Fruit fly (Drosophila melanogaster) whole organism, prepupa: ENCODE results near the gene CG31100.

Source experiments
- Blimp-1 ChIP-seq: fragments of 200-800 bp; sonication (Bioruptor generic); optimal IDR thresholded peaks from 3 replicates; lab custom pipeline; 2017; ENCODE audit warnings: missing biosample characterization, missing genetic modification characterization, mild to moderate bottlenecking, moderate library complexity, missing genetic modification reagents
- CG10669 ChIP-seq: fragments of 200-800 bp; sonication (Bioruptor generic); optimal IDR thresholded peaks from 3 replicates; lab custom pipeline; 2018; ENCODE audit warnings: missing biosample characterization, mild to moderate bottlenecking, missing genetic modification characterization, moderate library complexity
- CG11294 ChIP-seq: fragments of 200-800 bp; sonication (Bioruptor generic); IDR thresholded peaks from 2 replicates; pipeline ENCODE4 v1.3.6; 2022; ENCODE audit warnings: missing biosample characterization, missing genetic modification characterization
- CG11762 ChIP-seq: fragments of 200-800 bp; sonication (Bioruptor generic); optimal IDR thresholded peaks from 3 replicates; lab custom pipeline; 2016; ENCODE audit warnings: missing biosample characterization, missing genetic modification characterization; ENCODE audit not compliant: insufficient read depth
- CG11902 ChIP-seq: fragments of 200-800 bp; sonication (Bioruptor generic); optimal IDR thresholded peaks from 3 replicates; lab custom pipeline; 2016; ENCODE audit warnings: missing biosample characterization, missing genetic modification characterization
- CG15336 ChIP-seq: fragments of 200-800 bp; sonication (Bioruptor generic); IDR thresholded peaks from 2 replicates; pipeline ENCODE4 v1.3.6; 2022; ENCODE audit warnings: missing biosample characterization, missing genetic modification characterization
- CG1621 ChIP-seq: fragments of 200-800 bp; sonication (Bioruptor generic); optimal IDR thresholded peaks from 3 replicates; lab custom pipeline; 2018; ENCODE audit warnings: missing biosample characterization, mild to moderate bottlenecking, missing genetic modification characterization
- CG31627 ChIP-seq: fragments of 200-800 bp; sonication (Bioruptor generic); optimal IDR thresholded peaks from 3 replicates; lab custom pipeline; 2016; ENCODE audit warnings: missing biosample characterization, missing genetic modification characterization
- CG32006 ChIP-seq: fragments of 200-800 bp; sonication (Bioruptor generic); optimal IDR thresholded peaks from 3 replicates; lab custom pipeline; 2017; ENCODE audit warnings: missing biosample characterization, mild to moderate bottlenecking, missing genetic modification characterization
- CG34406 ChIP-seq: fragments of 200-800 bp; sonication (Bioruptor generic); optimal IDR thresholded peaks from 3 replicates; lab custom pipeline; 2016; ENCODE audit warnings: missing biosample characterization, missing genetic modification characterization
- CG3919 ChIP-seq: fragments of 200-800 bp; sonication (Bioruptor generic); optimal IDR thresholded peaks from 3 replicates; lab custom pipeline; 2016; ENCODE audit warnings: missing biosample characterization, missing genetic modification characterization
- CG4318 ChIP-seq: fragments of 200-800 bp; sonication (Bioruptor generic); optimal IDR thresholded peaks from 3 replicates; lab custom pipeline; 2017; ENCODE audit warnings: missing biosample characterization, mild to moderate bottlenecking, missing genetic modification characterization
- CG6163 ChIP-seq: fragments of 200-800 bp; sonication (Bioruptor generic); IDR thresholded peaks from 3 replicates; pipeline ENCODE4 v1.3.6; 2022; ENCODE audit warnings: missing biosample characterization, missing genetic modification characterization
- CG6276 ChIP-seq: fragments of 200-800 bp; sonication (Bioruptor generic); optimal IDR thresholded peaks from 2 replicates; lab custom pipeline; 2017; ENCODE audit warnings: missing biosample characterization, mild to moderate bottlenecking, missing genetic modification characterization
- CG6808 ChIP-seq: fragments of 200-800 bp; sonication (Bioruptor generic); optimal IDR thresholded peaks from 3 replicates; lab custom pipeline; 2017; ENCODE audit warnings: missing biosample characterization, missing genetic modification characterization, mild to moderate bottlenecking, moderate library complexity, missing genetic modification reagents
- CG6854 ChIP-seq: fragments of 200-800 bp; sonication (Bioruptor generic); optimal IDR thresholded peaks from 2 replicates; lab custom pipeline; 2017; ENCODE audit warnings: missing biosample characterization, mild to moderate bottlenecking, missing genetic modification characterization
- CG7368 ChIP-seq: fragments of 200-800 bp; sonication (Bioruptor generic); optimal IDR thresholded peaks from 3 replicates; lab custom pipeline; 2016; ENCODE audit warnings: missing biosample characterization, missing genetic modification characterization
- CG8319 ChIP-seq: fragments of 200-800 bp; sonication (Bioruptor generic); optimal IDR thresholded peaks from 3 replicates; lab custom pipeline; 2016; ENCODE audit warnings: missing biosample characterization, missing genetic modification characterization
- CG9139 ChIP-seq: fragments of 200-800 bp; sonication (Bioruptor generic); optimal IDR thresholded peaks from 3 replicates; lab custom pipeline; 2017; ENCODE audit warnings: missing biosample characterization, mild to moderate bottlenecking, missing genetic modification characterization
- Eip75B ChIP-seq: fragments of 200-800 bp; sonication (Bioruptor generic); optimal IDR thresholded peaks from 3 replicates; lab custom pipeline; 2016; ENCODE audit warnings: missing biosample characterization, missing genetic modification characterization
- Eip78C ChIP-seq: fragments of 200-800 bp; sonication (Bioruptor generic); peaks from one replicate; lab custom pipeline; 2016; ENCODE audit warnings: missing biosample characterization, missing genetic modification characterization
- Eip93F ChIP-seq: fragments of 200-800 bp; sonication (Bioruptor generic); optimal IDR thresholded peaks from 2 replicates; lab custom pipeline; 2016; ENCODE audit warnings: missing biosample characterization, mild to moderate bottlenecking, missing genetic modification characterization
- Ets21C ChIP-seq: fragments of 200-800 bp; sonication (Bioruptor generic); optimal IDR thresholded peaks from 3 replicates; lab custom pipeline; 2016; ENCODE audit warnings: missing biosample characterization, missing genetic modification characterization
- Ets96B ChIP-seq: fragments of 200-800 bp; optimal IDR thresholded peaks from 2 replicates; lab custom pipeline; 2019; ENCODE audit warnings: missing biosample characterization, mild to moderate bottlenecking, missing genetic modification characterization, moderate library complexity
- Hr38 ChIP-seq: sonication (Bioruptor generic); optimal IDR thresholded peaks from 2 replicates; lab custom pipeline; 2016; ENCODE audit warnings: missing biosample characterization, missing genetic modification characterization
- Hr39 ChIP-seq: fragments of 200-800 bp; sonication (Bioruptor generic); optimal IDR thresholded peaks from 2 replicates; lab custom pipeline; 2016; ENCODE audit warnings: missing biosample characterization, missing genetic modification characterization
- Hr4 ChIP-seq: fragments of 200-800 bp; sonication (Bioruptor generic); optimal IDR thresholded peaks from 3 replicates; lab custom pipeline; 2016; ENCODE audit warnings: missing biosample characterization, missing genetic modification characterization
- Met ChIP-seq: fragments of 200-800 bp; sonication (Bioruptor generic); optimal IDR thresholded peaks from 3 replicates; lab custom pipeline; 2016; ENCODE audit warnings: missing biosample characterization, missing genetic modification characterization
- OdsH ChIP-seq: fragments of 200-800 bp; sonication (Bioruptor generic); optimal IDR thresholded peaks from 3 replicates; lab custom pipeline; 2016; ENCODE audit warnings: missing biosample characterization, missing genetic modification characterization
- Sox15 ChIP-seq: fragments of 200-800 bp; sonication (Bioruptor generic); optimal IDR thresholded peaks from 3 replicates; lab custom pipeline; 2016; ENCODE audit warnings: missing biosample characterization, missing genetic modification characterization
- achi ChIP-seq: fragments of 200-800 bp; sonication (Bioruptor generic); optimal IDR thresholded peaks from 3 replicates; lab custom pipeline; 2016; ENCODE audit warnings: missing biosample characterization, missing genetic modification characterization
- acj6 ChIP-seq: fragments of 200-800 bp; sonication (Bioruptor generic); optimal IDR thresholded peaks from 3 replicates; lab custom pipeline; 2016; ENCODE audit warnings: missing biosample characterization, missing genetic modification characterization
- dsx ChIP-seq: fragments of 200-800 bp; optimal IDR thresholded peaks from 3 replicates; lab custom pipeline; 2019; ENCODE audit warnings: missing biosample characterization, mild to moderate bottlenecking, missing genetic modification characterization, moderate library complexity; ENCODE audit not compliant: poor library complexity, severe bottlenecking
- eg ChIP-seq: fragments of 200-800 bp; sonication (Bioruptor generic); IDR thresholded peaks from 3 replicates; pipeline ENCODE4 v1.3.6; 2022; ENCODE audit warnings: missing biosample characterization, missing genetic modification characterization
- lz ChIP-seq: fragments of 200-800 bp; sonication (Bioruptor generic); optimal IDR thresholded peaks from 3 replicates; lab custom pipeline; 2016; ENCODE audit warnings: missing biosample characterization, missing genetic modification characterization
- pdm3 ChIP-seq: fragments of 200-800 bp; sonication (Bioruptor generic); optimal IDR thresholded peaks from 3 replicates; lab custom pipeline; 2016; ENCODE audit warnings: missing biosample characterization, missing genetic modification characterization
- salr ChIP-seq, 2 experiments: fragments of 200-800 bp; sonication (Bioruptor generic); optimal IDR thresholded peaks; 3 replicates each; lab custom pipeline; 2016 to 2018; ENCODE audit warnings: missing biosample characterization in 2 of 2, missing genetic modification characterization in 2 of 2, mild to moderate bottlenecking in 1 of 2
- spab ChIP-seq: fragments of 200-800 bp; sonication (Bioruptor generic); optimal IDR thresholded peaks from 2 replicates; lab custom pipeline; 2017; ENCODE audit warnings: missing biosample characterization, mild to moderate bottlenecking, missing genetic modification characterization, missing genetic modification reagents
- ss ChIP-seq, 2 experiments: fragments of 200-800 bp; sonication (Bioruptor generic); optimal IDR thresholded peaks; 2 replicates in 1 of 2; 3 replicates in 1 of 2; lab custom pipeline; 2017 to 2018; ENCODE audit warnings: mild to moderate bottlenecking in 2 of 2, missing biosample characterization in 2 of 2, missing genetic modification characterization in 2 of 2, moderate library complexity in 1 of 2
- svp ChIP-seq: fragments of 200-800 bp; sonication (Bioruptor generic); peaks from one replicate; lab custom pipeline; 2016; ENCODE audit warnings: missing biosample characterization, missing genetic modification characterization
- topi ChIP-seq: fragments of 200-800 bp; sonication (Bioruptor generic); optimal IDR thresholded peaks from 3 replicates; lab custom pipeline; 2016; ENCODE audit warnings: missing biosample characterization, missing genetic modification characterization
- vri ChIP-seq: fragments of 200-800 bp; sonication (Bioruptor generic); optimal IDR thresholded peaks from 3 replicates; lab custom pipeline; 2016; ENCODE audit warnings: missing biosample characterization, mild to moderate bottlenecking, missing genetic modification characterization

The CG31100 gene

dm6 chr3R:8949334-8950066 lies 54.0 kb downstream of the CG31100 start:
- TF ChIP-seq CG6163 (GFP tag; lab: Robert Waterston, UW) (0 out of 3 replicates have a peak, but pooled peaks have one; percentile 15), salr (GFP tag; optimal IDR thresholded peaks at IDR 0.05; lab: Kevin White, UChicago) (no peak), CG31627 (GFP tag; lab: Kevin White, UChicago) (no peak), Hr39 (GFP tag; lab: Kevin White, UChicago) (no peak), CG32006 (GFP tag; lab: Kevin White, UChicago) (no peak), CG6854 (GFP tag; lab: Kevin White, UChicago) (peak; percentile 6), Ets21C (GFP tag; lab: Kevin White, UChicago) (no peak), Eip75B (peak; percentile 73), dsx (GFP tag; lab: Kevin White, UChicago) (peak; percentile 73), Hr4 (GFP tag; lab: Kevin White, UChicago) (no peak), acj6 (no peak), svp (peak; percentile 35), CG8319 (peak; percentile 53)

dm6 chr3R:8948855-8949254 lies 54.6 kb downstream of the CG31100 start:
- no peak for TF ChIP-seq dsx (GFP tag; lab: Kevin White, UChicago)
- no peak for TF ChIP-seq topi (GFP tag; lab: Kevin White, UChicago)
- no peak for TF ChIP-seq CG7368 (GFP tag; lab: Kevin White, UChicago)
- no peak for TF ChIP-seq Ets96B
- peak; percentile 12 for TF ChIP-seq CG3919
- TF ChIP-seq Sox15 (GFP tag; lab: Kevin White, UChicago) = no peak
- no peak for TF ChIP-seq CG6808 (GFP tag; lab: Kevin White, UChicago)
- no peak for TF ChIP-seq CG11762 (GFP tag; lab: Kevin White, UChicago)
- TF ChIP-seq Blimp-1 = no peak
- no peak for TF ChIP-seq achi
- peak; percentile 61 for TF ChIP-seq Eip78C (GFP tag; lab: Kevin White, UChicago)
- no peak for TF ChIP-seq vri (GFP tag; lab: Kevin White, UChicago)
- TF ChIP-seq CG9139 = no peak
- TF ChIP-seq Met (GFP tag; lab: Kevin White, UChicago) = no peak
- TF ChIP-seq CG10669 (GFP tag; lab: Kevin White, UChicago) = no peak
- no peak for TF ChIP-seq lz
- TF ChIP-seq CG32006 (GFP tag; lab: Kevin White, UChicago) = peak; percentile 52
- 0 out of 3 replicates have a peak, but pooled peaks have one; percentile 45 for TF ChIP-seq CG6163 (GFP tag; lab: Robert Waterston, UW)
- no peak for TF ChIP-seq Eip93F (GFP tag; lab: Kevin White, UChicago)
- TF ChIP-seq pdm3 (GFP tag; lab: Kevin White, UChicago) = no peak
- TF ChIP-seq Hr38 (GFP tag; lab: Kevin White, UChicago) = no peak
- no peak for TF ChIP-seq ss (GFP tag; optimal IDR thresholded peaks at IDR 0.05; lab: Kevin White, UChicago)
- 0 out of 2 replicates have a peak, but pooled peaks have one; percentile 10 for TF ChIP-seq CG15336
- TF ChIP-seq svp = no peak
- peak; percentile 8 for TF ChIP-seq OdsH (GFP tag; lab: Kevin White, UChicago)
- TF ChIP-seq CG11902 (GFP tag; lab: Kevin White, UChicago) = no peak
- TF ChIP-seq CG34406 (GFP tag; lab: Kevin White, UChicago) = no peak
- no peak for TF ChIP-seq CG6276 (GFP tag; lab: Kevin White, UChicago)
- no peak for TF ChIP-seq eg
- no peak for TF ChIP-seq salr (GFP tag; optimal IDR thresholded peaks at IDR 0.05; lab: Kevin White, UChicago)
- no peak for TF ChIP-seq Hr39 (GFP tag; lab: Kevin White, UChicago)
- TF ChIP-seq CG1621 = no peak
- TF ChIP-seq spab (GFP tag; lab: Kevin White, UChicago) = no peak
- TF ChIP-seq Hr4 (GFP tag; lab: Kevin White, UChicago) = no peak
- no peak for TF ChIP-seq CG11294 (GFP tag; lab: Robert Waterston, UW)
- no peak for TF ChIP-seq CG31627 (GFP tag; lab: Kevin White, UChicago)
- peak; percentile 7 for TF ChIP-seq CG4318 (GFP tag; lab: Kevin White, UChicago)
- TF ChIP-seq, all 60 proteins: peak for 7
